Worm (Caenorhabditis elegans): ENCODE results near the gene ZC449.8.

The ZC449.8 gene

ce11 chrX:4982009-4982625 is 33.8 kb upstream of the ZC449.8 start (continued):
- TF ChIP-seq dox-1 (GFP tag; IDR thresholded peaks at IDR 0.05) (no peak), lag-1 (GFP tag; IDR thresholded peaks at IDR 0.05) (no peak), let-607 (tag; optimal IDR thresholded peaks at IDR 0.05) (no peak), ceh-27 (GFP tag; optimal IDR thresholded peaks at IDR 0.05) (peak; percentile 54), somi-1 (GFP tag; optimal IDR thresholded peaks at IDR 0.05) (no peak), egrh-3 (GFP tag; IDR thresholded peaks at IDR 0.05) (0 out of 2 replicates have a peak, but pooled peaks have one; percentile 13), zfh-2 (GFP tag; conservative IDR thresholded peaks at IDR 0.05) (peak; percentile 91), lir-1 (GFP tag; conservative IDR thresholded peaks at IDR 0.05) (no peak), tlf-1 (GFP tag; optimal IDR thresholded peaks at IDR 0.05) (no peak), K12H6.12 (tag; optimal IDR thresholded peaks at IDR 0.05) (peak; percentile 62), mes-4 (tag; optimal IDR thresholded peaks at IDR 0.05) (no peak), mcd-1 (GFP tag; IDR thresholded peaks at IDR 0.05) (peak; percentile 19; the same call in 1 of the 2 replicates), D2030.7 (GFP tag; IDR thresholded peaks at IDR 0.05) (no peak)

- TF ChIP-seq mes-4 (tag; optimal IDR thresholded peaks at IDR 0.05), result no peak
- TF ChIP-seq zfh-2 (GFP tag; conservative IDR thresholded peaks at IDR 0.05), result peak; percentile 58
- TF ChIP-seq him-1 (tag; optimal IDR thresholded peaks at IDR 0.05), result no peak
These were observed 29.5 kb upstream of the ZC449.8 start for ce11 chrX:4986354-4986753.

- TF ChIP-seq zfh-2 (GFP tag; conservative IDR thresholded peaks at IDR 0.05) (peak; percentile 59; the same call in 1 of the 2 replicates), hrde-1 (tag; optimal IDR thresholded peaks at IDR 0.05; ENCODE audit: borderline replicate concordance) (no peak), hlh-26 (GFP tag; conservative IDR thresholded peaks at IDR 0.05) (no peak)
These were observed 28.3 kb upstream of the ZC449.8 start for ce11 chrX:4987617-4988016.

- TF ChIP-seq zfh-2 (GFP tag; conservative IDR thresholded peaks at IDR 0.05) (peak; percentile 82), ets-4 (GFP tag; optimal IDR thresholded peaks at IDR 0.05) (no peak), bed-1 (GFP tag; IDR thresholded peaks at IDR 0.05) (0 out of 2 replicates have a peak, but pooled peaks have one; percentile 4)
These were observed 23.4 kb upstream of the ZC449.8 start for ce11 chrX:4992523-4992922.

- TF ChIP-seq gei-17 (GFP tag; optimal IDR thresholded peaks at IDR 0.05) (no peak), zim-3 (tag; optimal IDR thresholded peaks at IDR 0.05) (no peak), cebp-1 (GFP tag; IDR thresholded peaks at IDR 0.05) (no peak), cebp-1 (tag; optimal IDR thresholded peaks at IDR 0.05) (peak; percentile 31), rpc-1 (optimal IDR thresholded peaks at IDR 0.05) (no peak), rpc-1 (tag; optimal IDR thresholded peaks at IDR 0.05) (no peak), athp-1 (tag; optimal IDR thresholded peaks at IDR 0.05) (no peak), K12H6.12 (tag; optimal IDR thresholded peaks at IDR 0.05) (peak; percentile 32), aptf-2 (GFP tag; conservative IDR thresholded peaks at IDR 0.05) (no peak), ztf-22 (GFP tag; optimal IDR thresholded peaks at IDR 0.05) (no peak), mcd-1 (GFP tag; IDR thresholded peaks at IDR 0.05) (peak; percentile 86), lin-35 (GFP tag; optimal IDR thresholded peaks at IDR 0.05) (no peak), K11D2.4 (GFP tag; IDR thresholded peaks at IDR 0.05) (no peak), Y53F4B.3 (GFP tag; IDR thresholded peaks at IDR 0.05) (no peak), nhr-80 (tag; optimal IDR thresholded peaks at IDR 0.05) (peak; percentile 57), nfya-1 (tag; optimal IDR thresholded peaks at IDR 0.05; ENCODE audit: borderline replicate concordance, insufficient read depth) (no peak), him-1 (tag; optimal IDR thresholded peaks at IDR 0.05) (no peak), hmg-1.2 (GFP tag; IDR thresholded peaks at IDR 0.05) (peak; percentile 39; the same call in 1 of the 2 replicates), C06A6.2 (GFP tag; conservative IDR thresholded peaks at IDR 0.05) (no peak), let-607 (tag; optimal IDR thresholded peaks at IDR 0.05) (peak in 1 of 2 experiments; percentile 32), ZK185.1 (tag; optimal IDR thresholded peaks at IDR 0.05; ENCODE audit: poor library complexity, severe bottlenecking) (no peak)
These were observed 18.3 kb upstream of the ZC449.8 start, which contains the start of gene ZC8.6 for ce11 chrX:4997548-4998087. Gene ZC8.6, minus strand, starts transcription at chrX:4997598.
